Fruit fly (Drosophila melanogaster): ENCODE measurements around the gene Srp19.

DNA sequence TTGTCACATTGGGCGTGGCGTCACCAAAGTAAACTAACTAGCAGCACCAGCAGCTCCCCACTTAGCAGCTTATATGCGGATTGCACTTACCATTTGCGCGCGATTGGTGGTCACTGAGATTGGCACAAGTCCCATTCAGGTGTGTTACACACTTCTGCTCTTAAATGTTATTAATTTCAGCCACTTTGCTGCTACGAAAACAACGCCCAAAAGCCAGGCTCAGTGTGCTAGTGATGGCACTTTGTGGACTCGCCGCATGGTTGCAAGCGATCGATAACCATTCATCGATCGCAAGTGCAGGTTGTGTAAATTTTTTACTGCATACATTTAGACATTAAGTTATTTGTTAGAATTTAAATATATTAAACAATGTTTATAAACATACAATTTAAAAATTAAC lies 12.8 kb downstream of the Srp19 start, which contains the start of the genes wrm1 and wrm2:
- TF ChIP-seq usp (GFP tag; optimal IDR thresholded peaks at IDR 0.05), result no peak
- TF ChIP-seq CG8478 (optimal IDR thresholded peaks at IDR 0.05), result no peak
- no peak for TF ChIP-seq Dll (optimal IDR thresholded peaks at IDR 0.05)
- TF ChIP-seq psq (optimal IDR thresholded peaks at IDR 0.05), result no peak
- TF ChIP-seq pan (optimal IDR thresholded peaks at IDR 0.05), result no peak
- no peak for TF ChIP-seq EcR (GFP tag; optimal IDR thresholded peaks at IDR 0.05)

Measured in whole organism.